Fruit fly (Drosophila melanogaster): ENCODE data around the gene MTPAP.

DNA sequence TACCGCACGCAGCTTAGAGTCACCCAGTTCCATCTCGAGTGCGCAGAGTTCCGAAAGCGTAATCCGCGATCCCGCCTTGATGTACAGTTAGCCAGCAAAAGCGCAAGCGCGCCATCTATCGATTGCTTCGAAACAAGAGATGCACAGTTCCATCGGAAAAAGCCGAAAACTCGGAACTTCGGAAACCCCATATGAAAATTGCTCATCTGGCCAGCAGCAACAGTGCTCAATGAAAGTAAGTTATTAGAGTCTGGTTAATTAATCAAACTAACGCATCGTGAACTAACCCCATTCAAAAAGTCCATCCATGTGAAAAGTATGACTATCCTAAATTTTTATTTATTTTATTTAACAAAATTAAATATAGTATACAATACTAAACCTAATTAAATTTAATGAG, 8.3 kb upstream of the MTPAP start, which contains the start of gene png:
- TF ChIP-seq Sin3A (optimal IDR thresholded peaks at IDR 0.05) (no peak), h (optimal IDR thresholded peaks at IDR 0.05) (no peak), psq (optimal IDR thresholded peaks at IDR 0.05) (no peak), ttk (optimal IDR thresholded peaks at IDR 0.05) (no peak), Myc (optimal IDR thresholded peaks at IDR 0.05) (no peak)
